Worm (Caenorhabditis elegans) whole organism, mixed stage, embryonic: ENCODE results near the gene lias-1.

Experiments used
- M03D4.4 ChIP-seq: sonication (generic microtip); optimal IDR thresholded peaks from 2 replicates; lab custom pipeline; 2017; ENCODE audit warnings: mild to moderate bottlenecking, missing genetic modification characterization, missing compliant biosample characterization
- blmp-1 ChIP-seq: fragments of 150-350 bp; optimal IDR thresholded peaks from 2 replicates; lab custom pipeline; 2014; ENCODE audit warnings: missing biosample characterization, missing genetic modification characterization
- ceh-39 ChIP-seq: fragments of 150-350 bp; optimal IDR thresholded peaks from 2 replicates; lab custom pipeline; 2014; ENCODE audit warnings: missing biosample characterization, missing genetic modification characterization
- ceh-43 ChIP-seq: fragments of 200-800 bp; sonication (Bioruptor generic); optimal IDR thresholded peaks from 2 replicates; lab custom pipeline; 2018; ENCODE audit warnings: mild to moderate bottlenecking, missing genetic modification characterization, moderate library complexity, missing compliant biosample characterization
- ceh-83 ChIP-seq: fragments of 200-800 bp; sonication (Bioruptor generic); optimal IDR thresholded peaks from 2 replicates; lab custom pipeline; 2018; ENCODE audit warnings: mild to moderate bottlenecking, missing genetic modification characterization, missing compliant biosample characterization
- ces-1 ChIP-seq: fragments of 150-350 bp; optimal IDR thresholded peaks from 2 replicates; lab custom pipeline; 2014; ENCODE audit warnings: missing biosample characterization, missing genetic modification reagents, missing genetic modification characterization
- cnd-1 ChIP-seq: fragments of 200-800 bp; sonication (Bioruptor generic); optimal IDR thresholded peaks from 2 replicates; lab custom pipeline; 2018; ENCODE audit warnings: mild to moderate bottlenecking, missing genetic modification characterization, missing compliant biosample characterization
- drap-1 ChIP-seq: fragments of 200-800 bp; sonication (Bioruptor generic); optimal IDR thresholded peaks from 3 replicates; lab custom pipeline; 2018; ENCODE audit warnings: mild to moderate bottlenecking, missing genetic modification characterization, missing compliant biosample characterization
- elt-1 ChIP-seq: sonication (generic microtip); optimal IDR thresholded peaks from 2 replicates; lab custom pipeline; 2017; ENCODE audit warnings: missing genetic modification characterization, mild to moderate bottlenecking, missing compliant biosample characterization, antibody characterized with exemption, moderate library complexity, borderline replicate concordance; ENCODE audit not compliant: insufficient read depth
- elt-3 ChIP-seq: fragments of 150-350 bp; optimal IDR thresholded peaks from 2 replicates; lab custom pipeline; 2014; ENCODE audit warnings: missing biosample characterization, missing genetic modification characterization
- flh-1 ChIP-seq: fragments of 200-800 bp; sonication (Bioruptor generic); optimal IDR thresholded peaks from 2 replicates; lab custom pipeline; 2018; ENCODE audit warnings: mild to moderate bottlenecking, missing genetic modification characterization, moderate library complexity, missing compliant biosample characterization
- ham-2 ChIP-seq: fragments of 200-800 bp; sonication (Bioruptor generic); optimal IDR thresholded peaks from 2 replicates; lab custom pipeline; 2018; ENCODE audit warnings: mild to moderate bottlenecking, missing genetic modification characterization, missing compliant biosample characterization
- hlh-1 ChIP-seq: fragments of 150-350 bp; optimal IDR thresholded peaks from 2 replicates; lab custom pipeline; 2014; ENCODE audit warnings: missing biosample characterization, missing genetic modification reagents, missing genetic modification characterization
- lin-13 ChIP-seq: fragments of 150-350 bp; optimal IDR thresholded peaks from 2 replicates; lab custom pipeline; 2014; ENCODE audit warnings: missing biosample characterization, missing genetic modification characterization
- lsy-2 ChIP-seq: fragments of 150-350 bp; optimal IDR thresholded peaks from 2 replicates; lab custom pipeline; 2014; ENCODE audit warnings: missing biosample characterization, missing genetic modification characterization
- mab-5 ChIP-seq: fragments of 150-350 bp; optimal IDR thresholded peaks from 2 replicates; lab custom pipeline; 2014; ENCODE audit warnings: missing biosample characterization, missing genetic modification characterization
- mep-1 ChIP-seq: fragments of 150-350 bp; optimal IDR thresholded peaks from 2 replicates; lab custom pipeline; 2017; ENCODE audit warnings: missing biosample characterization, missing genetic modification reagents, missing genetic modification characterization, inconsistent platforms
- mls-2 ChIP-seq: sonication (generic microtip); optimal IDR thresholded peaks from 2 replicates; lab custom pipeline; 2016; ENCODE audit warnings: mild to moderate bottlenecking, missing genetic modification characterization, moderate library complexity, missing compliant biosample characterization
- nhr-12 ChIP-seq: fragments of 150-350 bp; optimal IDR thresholded peaks from 2 replicates; lab custom pipeline; 2014; ENCODE audit warnings: missing biosample characterization, missing genetic modification characterization
- nhr-2 ChIP-seq: fragments of 150-350 bp; optimal IDR thresholded peaks from 2 replicates; lab custom pipeline; 2014; ENCODE audit warnings: missing biosample characterization, missing genetic modification characterization
- nhr-237 ChIP-seq: fragments of 150-350 bp; optimal IDR thresholded peaks from 2 replicates; lab custom pipeline; 2014; ENCODE audit warnings: missing biosample characterization, missing genetic modification characterization
- nhr-28 ChIP-seq: fragments of 150-350 bp; optimal IDR thresholded peaks from 2 replicates; lab custom pipeline; 2014; ENCODE audit warnings: missing biosample characterization, missing genetic modification characterization
- nhr-76 ChIP-seq: sonication (generic microtip); optimal IDR thresholded peaks from 2 replicates; lab custom pipeline; 2017; ENCODE audit warnings: missing biosample characterization, missing genetic modification characterization
- pha-4 ChIP-seq: fragments of 150-350 bp; optimal IDR thresholded peaks from 2 replicates; lab custom pipeline; 2018; ENCODE audit warnings: missing biosample characterization, missing genetic modification reagents, missing genetic modification characterization
- sem-2 ChIP-seq: fragments of 200-800 bp; sonication (Bioruptor generic); optimal IDR thresholded peaks from 2 replicates; lab custom pipeline; 2018; ENCODE audit warnings: mild to moderate bottlenecking, missing genetic modification characterization, missing compliant biosample characterization
- snpc-4 ChIP-seq: fragments of 150-350 bp; optimal IDR thresholded peaks from 2 replicates; lab custom pipeline; 2014; ENCODE audit warnings: missing biosample characterization, missing genetic modification characterization
- sptf-1 ChIP-seq: sonication (generic microtip); optimal IDR thresholded peaks from 2 replicates; lab custom pipeline; 2017; ENCODE audit warnings: mild to moderate bottlenecking, missing genetic modification characterization, moderate library complexity, missing compliant biosample characterization
- tbx-8 ChIP-seq: fragments of 200-800 bp; sonication (Bioruptor generic); optimal IDR thresholded peaks from 2 replicates; lab custom pipeline; 2018; ENCODE audit warnings: mild to moderate bottlenecking, missing genetic modification characterization, moderate library complexity, missing compliant biosample characterization
- unc-120 ChIP-seq: sonication (generic microtip); optimal IDR thresholded peaks from 2 replicates; lab custom pipeline; 2017; ENCODE audit warnings: missing genetic modification characterization, missing compliant biosample characterization; ENCODE audit not compliant: poor library complexity, severe bottlenecking
- unc-39 ChIP-seq: fragments of 150-350 bp; optimal IDR thresholded peaks from 2 replicates; lab custom pipeline; 2014; ENCODE audit warnings: missing biosample characterization, missing genetic modification characterization
- unc-62 ChIP-seq: fragments of 150-350 bp; optimal IDR thresholded peaks from 2 replicates; lab custom pipeline; 2014; ENCODE audit warnings: missing biosample characterization, missing genetic modification reagents, missing genetic modification characterization
- zip-8 ChIP-seq: fragments of 150-350 bp; optimal IDR thresholded peaks from 2 replicates; lab custom pipeline; 2014; ENCODE audit warnings: missing biosample characterization, missing genetic modification characterization

Gene lias-1

DNA sequence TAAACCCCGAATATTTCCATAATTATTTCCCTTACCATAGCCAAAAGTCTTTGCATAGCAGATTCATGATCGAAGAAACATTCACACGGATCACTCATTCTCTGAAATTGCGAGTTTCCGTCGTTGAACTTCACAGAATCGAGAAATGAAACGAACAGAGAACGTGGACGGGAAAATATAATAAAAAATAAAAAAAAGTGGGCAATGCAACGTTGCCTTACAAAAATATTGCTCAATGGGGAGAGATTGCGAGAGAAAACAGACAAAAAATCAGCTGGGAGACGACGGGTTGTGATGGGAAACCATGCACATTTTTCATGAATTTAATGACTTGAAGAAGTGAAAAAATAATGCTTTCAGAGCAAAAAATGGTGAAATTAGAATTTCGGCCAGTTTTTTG lies 35.3 kb downstream of the lias-1 start, which contains the start of gene smim-14:
smim-14 (minus strand) TSS at position 101 of the 400 bp plus-strand sequence.
- TF ChIP-seq ceh-83 (GFP tag; lab: Kevin White, UChicago) (no peak), snpc-4 (no peak), nhr-12 (tag; lab: Kevin White, UChicago) (no peak), mab-5 (tag; lab: Kevin White, UChicago) (no peak), ham-2 (no peak), nhr-2 (tag; lab: Kevin White, UChicago) (no peak), hlh-1 (tag; lab: Kevin White, UChicago) (no peak), cnd-1 (tag; lab: Kevin White, UChicago) (no peak), zip-8 (no peak), blmp-1 (tag; lab: Kevin White, UChicago) (no peak), ces-1 (GFP tag; lab: Kevin White, UChicago) (no peak), M03D4.4 (tag; lab: Kevin White, UChicago) (no peak), mep-1 (tag; lab: Kevin White, UChicago) (no peak), pha-4 (tag; lab: Kevin White, UChicago) (no peak), mls-2 (tag; lab: Kevin White, UChicago) (no peak), unc-120 (tag; lab: Kevin White, UChicago) (no peak)
- TF ChIP-seq, all 35 proteins: peak for 0

DNA sequence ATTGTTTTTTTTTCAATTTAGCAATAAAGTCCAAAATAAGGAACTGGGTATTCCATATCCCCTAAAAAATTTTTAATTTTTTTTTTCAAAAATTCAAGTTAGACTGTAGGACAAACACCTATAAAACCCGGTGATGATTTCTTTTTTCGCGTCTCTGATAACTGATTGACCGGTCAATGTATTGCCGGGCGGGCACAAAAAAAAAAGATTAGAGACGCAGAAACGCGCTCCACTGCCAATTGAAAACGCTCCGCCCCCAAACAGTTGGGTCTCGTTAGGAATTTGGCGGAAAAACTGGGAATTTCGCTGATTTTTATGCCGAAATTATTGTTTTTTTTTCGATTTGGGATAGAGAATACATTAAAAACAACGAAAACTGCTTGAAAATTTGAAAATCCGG lies 36.5 kb downstream of the lias-1 start:
- TF ChIP-seq unc-62 (GFP tag; lab: Kevin White, UChicago) (no peak), drap-1 (GFP tag; lab: Kevin White, UChicago) (no peak), unc-39 (tag; lab: Kevin White, UChicago) (no peak), mab-5 (tag; lab: Kevin White, UChicago) (no peak), zip-8 (no peak), lin-13 (no peak), ham-2 (no peak), nhr-2 (tag; lab: Kevin White, UChicago) (no peak), ces-1 (GFP tag; lab: Kevin White, UChicago) (no peak), flh-1 (GFP tag; lab: Kevin White, UChicago) (no peak)
- TF ChIP-seq, all 35 proteins: peak for 0

DNA sequence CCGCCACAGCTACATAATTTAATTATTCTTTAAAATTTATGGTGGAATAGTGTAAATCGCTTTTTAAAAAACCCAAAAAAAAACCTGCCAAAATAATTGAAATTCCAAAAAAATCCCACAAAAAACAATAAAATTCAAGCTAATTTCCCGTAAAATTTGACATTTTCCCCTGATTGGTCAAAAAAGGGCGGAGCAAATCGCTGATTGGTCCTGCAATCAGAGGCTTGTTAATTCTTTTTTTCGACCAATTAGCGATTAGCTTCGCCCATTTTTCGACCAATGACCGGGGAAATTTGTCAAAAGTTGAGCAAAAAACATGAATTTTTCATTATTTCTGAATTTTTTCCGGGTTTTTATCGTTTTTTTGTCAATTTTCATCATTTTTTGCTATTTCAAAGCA lies 37.9 kb downstream of the lias-1 start:
- TF ChIP-seq sem-2, result no peak

DNA sequence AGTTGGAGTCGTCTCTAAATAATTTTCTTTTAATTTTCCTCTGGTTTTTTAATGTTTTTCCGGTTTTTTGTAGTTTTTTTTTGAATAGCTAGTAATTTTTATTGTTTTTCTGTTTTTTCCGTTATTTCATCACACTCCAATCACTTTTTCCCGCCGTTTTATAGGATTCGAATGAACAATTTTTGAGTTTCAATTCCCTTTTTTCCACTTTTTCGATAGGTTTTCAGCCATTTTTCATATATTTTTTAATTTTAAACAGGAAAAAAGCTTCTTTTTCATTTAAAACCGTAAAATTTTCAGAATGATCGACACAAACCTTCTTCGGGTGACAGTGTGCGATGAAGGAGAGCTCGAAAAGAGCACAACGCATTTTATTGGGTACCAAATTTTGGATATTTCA lies 43.5 kb downstream of the lias-1 start, which contains the start of gene pph-6:
pph-6 (plus strand) TSS at position 301 of the 400 bp plus-strand sequence.
- TF ChIP-seq mls-2 (tag; lab: Kevin White, UChicago), result no peak
- TF ChIP-seq elt-3 (tag; lab: Kevin White, UChicago), result no peak
- no peak for TF ChIP-seq mep-1 (tag; lab: Kevin White, UChicago)
- TF ChIP-seq nhr-2 (tag; lab: Kevin White, UChicago), result no peak
- TF ChIP-seq sptf-1 (tag; lab: Kevin White, UChicago), result no peak
- no peak for TF ChIP-seq elt-1
- TF ChIP-seq nhr-76 (tag; lab: Kevin White, UChicago), result no peak

DNA sequence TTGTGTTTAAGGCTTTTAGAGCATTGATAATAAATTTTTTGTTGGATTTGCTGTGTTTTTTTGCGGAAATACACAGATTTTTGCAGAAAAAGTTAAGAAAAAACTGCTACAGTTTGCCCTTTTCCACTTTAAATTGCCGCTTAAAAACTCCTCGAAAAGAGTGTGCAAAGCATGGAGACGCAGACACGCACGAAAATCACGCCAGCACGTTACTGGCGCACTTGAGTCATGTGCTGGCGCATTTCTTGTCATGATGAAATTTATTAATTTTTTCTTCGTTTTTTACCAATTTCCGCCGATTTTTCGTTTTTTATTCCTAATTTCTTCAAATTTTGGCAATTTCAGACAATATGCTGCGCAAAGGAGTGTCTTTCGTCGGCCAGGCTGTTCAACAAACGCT lies 44.8 kb downstream of the lias-1 start, which contains the start of gene C34C12.8:
C34C12.8 (plus strand) TSS at position 346 of the 400 bp plus-strand sequence.
- TF ChIP-seq mep-1 (tag; lab: Kevin White, UChicago) (peak; percentile 90), nhr-2 (tag; lab: Kevin White, UChicago) (no peak), unc-120 (tag; lab: Kevin White, UChicago) (peak; percentile 1), lsy-2 (tag; lab: Kevin White, UChicago) (peak; percentile 88), elt-1 (no peak), mls-2 (tag; lab: Kevin White, UChicago) (peak; percentile 51), ces-1 (GFP tag; lab: Kevin White, UChicago) (peak; percentile 92), mab-5 (tag; lab: Kevin White, UChicago) (no peak), tbx-8 (GFP tag; lab: Kevin White, UChicago) (peak; percentile 37), drap-1 (GFP tag; lab: Kevin White, UChicago) (peak; percentile 39), nhr-237 (tag; lab: Kevin White, UChicago) (peak; percentile 80), cnd-1 (tag; lab: Kevin White, UChicago) (peak; percentile 56), pha-4 (tag; lab: Kevin White, UChicago) (peak; percentile 90), ceh-39 (peak; percentile 62), ham-2 (no peak), hlh-1 (tag; lab: Kevin White, UChicago) (peak; percentile 42), sptf-1 (tag; lab: Kevin White, UChicago) (peak; percentile 67), M03D4.4 (tag; lab: Kevin White, UChicago) (peak; percentile 67), nhr-28 (tag; lab: Kevin White, UChicago) (peak; percentile 4), ceh-43 (GFP tag; lab: Kevin White, UChicago) (peak; percentile 32), blmp-1 (tag; lab: Kevin White, UChicago) (no peak), unc-62 (GFP tag; lab: Kevin White, UChicago) (peak; percentile 3), flh-1 (GFP tag; lab: Kevin White, UChicago) (no peak), lin-13 (peak; percentile 95)
